Worm (Caenorhabditis elegans) whole organism, L2 larva: ENCODE measurements around the gene nfki-1.

Source experiments
- C34F6.9 ChIP-seq: fragments of 150-350 bp; optimal IDR thresholded peaks from 2 replicates; lab custom pipeline; 2014; ENCODE audit warnings: missing biosample characterization, missing genetic modification characterization
- F13H6.1 ChIP-seq: sonication (generic microtip); optimal IDR thresholded peaks from 2 replicates; lab custom pipeline; 2016; ENCODE audit warnings: missing genetic modification characterization, missing compliant biosample characterization
- Y55F3AM.14 ChIP-seq: fragments of 200-800 bp; sonication (Bioruptor generic); optimal IDR thresholded peaks from 2 replicates; lab custom pipeline; 2018; ENCODE audit warnings: mild to moderate bottlenecking, missing genetic modification characterization, missing compliant biosample characterization
- ZK546.5 ChIP-seq: sonication (generic microtip); optimal IDR thresholded peaks from 2 replicates; lab custom pipeline; 2017; ENCODE audit warnings: missing biosample characterization, missing genetic modification characterization
- alr-1 ChIP-seq: fragments of 150-350 bp; optimal IDR thresholded peaks from 2 replicates; lab custom pipeline; 2014; ENCODE audit warnings: missing biosample characterization, missing genetic modification characterization
- aly-2 ChIP-seq: fragments of 150-350 bp; optimal IDR thresholded peaks from 2 replicates; lab custom pipeline; 2014; ENCODE audit warnings: missing biosample characterization, missing genetic modification characterization
- blmp-1 ChIP-seq: sonication (generic microtip); optimal IDR thresholded peaks from 2 replicates; lab custom pipeline; 2017; ENCODE audit warnings: missing genetic modification characterization, mild to moderate bottlenecking, missing compliant biosample characterization, antibody characterized with exemption, moderate library complexity; ENCODE audit not compliant: insufficient read depth
- ceh-16 ChIP-seq: fragments of 150-350 bp; optimal IDR thresholded peaks from 2 replicates; lab custom pipeline; 2014; ENCODE audit warnings: missing biosample characterization, missing genetic modification characterization
- ceh-82 ChIP-seq: fragments of 150-350 bp; optimal IDR thresholded peaks from 2 replicates; lab custom pipeline; 2014; ENCODE audit warnings: missing biosample characterization, missing genetic modification characterization
- crh-2 ChIP-seq: sonication (generic microtip); optimal IDR thresholded peaks from 2 replicates; lab custom pipeline; 2017; ENCODE audit warnings: missing biosample characterization, missing genetic modification characterization
- dmd-4 ChIP-seq: sonication (generic microtip); optimal IDR thresholded peaks from 2 replicates; lab custom pipeline; 2017; ENCODE audit warnings: missing biosample characterization, missing genetic modification characterization
- egl-27 ChIP-seq: sonication (generic microtip); optimal IDR thresholded peaks from 3 replicates; lab custom pipeline; 2017; ENCODE audit warnings: missing biosample characterization, missing genetic modification reagents, missing genetic modification characterization
- elt-1 ChIP-seq: fragments of 150-350 bp; optimal IDR thresholded peaks from 2 replicates; lab custom pipeline; 2014; ENCODE audit warnings: missing biosample characterization, missing genetic modification characterization
- elt-3 ChIP-seq: sonication (generic microtip); optimal IDR thresholded peaks from 2 replicates; lab custom pipeline; 2017; ENCODE audit warnings: missing biosample characterization, missing genetic modification characterization
- fos-1 ChIP-seq: fragments of 150-350 bp; optimal IDR thresholded peaks from 2 replicates; lab custom pipeline; 2014; ENCODE audit warnings: missing biosample characterization, missing genetic modification characterization
- lin-11 ChIP-seq: fragments of 150-350 bp; sonication (generic microtip); optimal IDR thresholded peaks from 2 replicates; lab custom pipeline; 2014; ENCODE audit warnings: missing biosample characterization, missing genetic modification characterization, inconsistent platforms, mixed read lengths
- lin-13 ChIP-seq: fragments of 150-350 bp; optimal IDR thresholded peaks from 2 replicates; lab custom pipeline; 2014; ENCODE audit warnings: missing biosample characterization, missing genetic modification reagents, missing genetic modification characterization
- lin-39 ChIP-seq: fragments of 150-350 bp; optimal IDR thresholded peaks from 2 replicates; lab custom pipeline; 2014; ENCODE audit warnings: missing biosample characterization, missing genetic modification reagents, missing genetic modification characterization
- lsy-2 ChIP-seq, 2 experiments: fragments of 150-350 bp in 1 of 2; sonication (generic microtip) in 1 of 2; optimal IDR thresholded peaks; 2 replicates each; lab custom pipeline; 2014 to 2017; ENCODE audit warnings: missing biosample characterization in 2 of 2, missing genetic modification characterization in 2 of 2
- mbf-1 ChIP-seq: sonication (generic microtip); optimal IDR thresholded peaks from 2 replicates; lab custom pipeline; 2017; ENCODE audit warnings: missing biosample characterization, missing genetic modification characterization
- mdl-1 ChIP-seq, 2 experiments: fragments of 150-350 bp in 1 of 2; sonication (generic microtip) in 1 of 2; optimal IDR thresholded peaks; 2 replicates each; lab custom pipeline; 2017; ENCODE audit warnings: missing biosample characterization in 2 of 2, missing genetic modification characterization in 2 of 2
- nhr-11 ChIP-seq: fragments of 150-350 bp; optimal IDR thresholded peaks from 2 replicates; lab custom pipeline; 2014; ENCODE audit warnings: missing biosample characterization, missing genetic modification characterization
- nhr-12 ChIP-seq: fragments of 150-350 bp; optimal IDR thresholded peaks from 2 replicates; lab custom pipeline; 2014; ENCODE audit warnings: missing biosample characterization, missing genetic modification characterization
- nhr-129 ChIP-seq: fragments of 150-350 bp; optimal IDR thresholded peaks from 2 replicates; lab custom pipeline; 2014; ENCODE audit warnings: missing biosample characterization, missing genetic modification characterization
- nhr-21 ChIP-seq: fragments of 150-350 bp; optimal IDR thresholded peaks from 2 replicates; lab custom pipeline; 2014; ENCODE audit warnings: missing biosample characterization, missing genetic modification characterization
- nhr-23 ChIP-seq: fragments of 150-350 bp; optimal IDR thresholded peaks from 2 replicates; lab custom pipeline; 2014; ENCODE audit warnings: missing biosample characterization, missing genetic modification reagents, missing genetic modification characterization
- nhr-25 ChIP-seq: fragments of 150-350 bp; sonication (generic microtip); optimal IDR thresholded peaks from 3 replicates; lab custom pipeline; 2014; ENCODE audit warnings: missing biosample characterization, missing genetic modification characterization
- nhr-6 ChIP-seq: fragments of 150-350 bp; optimal IDR thresholded peaks from 2 replicates; lab custom pipeline; 2014; ENCODE audit warnings: missing biosample characterization, missing genetic modification characterization
- nhr-77 ChIP-seq: fragments of 150-350 bp; optimal IDR thresholded peaks from 2 replicates; lab custom pipeline; 2014; ENCODE audit warnings: missing biosample characterization, missing genetic modification characterization
- peb-1 ChIP-seq: fragments of 150-350 bp; optimal IDR thresholded peaks from 2 replicates; lab custom pipeline; 2014; ENCODE audit warnings: missing biosample characterization, missing genetic modification characterization
- sem-4 ChIP-seq: fragments of 150-350 bp; optimal IDR thresholded peaks from 2 replicates; lab custom pipeline; 2014; ENCODE audit warnings: missing biosample characterization, missing genetic modification reagents, missing genetic modification characterization
- skn-1 ChIP-seq: sonication (generic microtip); optimal IDR thresholded peaks from 2 replicates; lab custom pipeline; 2017; ENCODE audit warnings: missing biosample characterization, missing genetic modification characterization
- sma-3 ChIP-seq: sonication (generic microtip); optimal IDR thresholded peaks from 2 replicates; lab custom pipeline; 2016; ENCODE audit warnings: missing genetic modification reagents, missing genetic modification characterization, missing compliant biosample characterization
- sma-9 ChIP-seq, 2 experiments: fragments of 150-350 bp in 1 of 2; sonication (generic microtip) in 1 of 2; optimal IDR thresholded peaks; 2 replicates each; lab custom pipeline; 2014 to 2016; ENCODE audit warnings: missing genetic modification characterization in 2 of 2, mild to moderate bottlenecking in 1 of 2, missing biosample characterization in 1 of 2, missing compliant biosample characterization in 1 of 2, missing genetic modification reagents in 1 of 2, moderate library complexity in 1 of 2
- snpc-4 ChIP-seq: fragments of 150-350 bp; optimal IDR thresholded peaks from 2 replicates; lab custom pipeline; 2014; ENCODE audit warnings: missing biosample characterization, missing genetic modification characterization
- unc-55 ChIP-seq: fragments of 150-350 bp; sonication (generic microtip); optimal IDR thresholded peaks from 3 replicates; lab custom pipeline; 2014; ENCODE audit warnings: missing biosample characterization, missing genetic modification reagents, missing genetic modification characterization
- unc-62 ChIP-seq: fragments of 150-350 bp; optimal IDR thresholded peaks from 2 replicates; lab custom pipeline; 2014; ENCODE audit warnings: missing biosample characterization, missing genetic modification reagents, missing genetic modification characterization
- zag-1 ChIP-seq: fragments of 150-350 bp; optimal IDR thresholded peaks from 2 replicates; lab custom pipeline; 2014; ENCODE audit warnings: missing biosample characterization, missing genetic modification characterization
- ztf-1 ChIP-seq: fragments of 200-800 bp; sonication (Bioruptor generic); conservative IDR thresholded peaks from 2 replicates; pipeline ENCODE4 v1.3.6; 2022; ENCODE audit warnings: missing genetic modification characterization, missing compliant biosample characterization
- ztf-11 ChIP-seq: sonication (generic microtip); optimal IDR thresholded peaks from 2 replicates; lab custom pipeline; 2017; ENCODE audit warnings: missing biosample characterization, missing genetic modification characterization
- ztf-4 ChIP-seq: fragments of 150-350 bp; optimal IDR thresholded peaks from 2 replicates; lab custom pipeline; 2014; ENCODE audit warnings: missing biosample characterization, missing genetic modification characterization

nfki-1 gene

ce11 chrX:15321791-15322190 is 33.2 kb upstream of the nfki-1 start:
- TF ChIP-seq ztf-11 (tag; lab: Kevin White, UChicago): no peak
- TF ChIP-seq mdl-1 (tag; optimal IDR thresholded peaks at IDR 0.05; lab: Kevin White, UChicago): no peak
- TF ChIP-seq unc-62 (GFP tag; lab: Kevin White, UChicago): no peak
- no peak for TF ChIP-seq ceh-82 (tag; lab: Kevin White, UChicago)
- TF ChIP-seq nhr-21: no peak
- no peak for TF ChIP-seq lsy-2 (tag; optimal IDR thresholded peaks at IDR 0.05; lab: Kevin White, UChicago)
- no peak for TF ChIP-seq crh-2 (tag; lab: Kevin White, UChicago)
- TF ChIP-seq egl-27: no peak
- TF ChIP-seq lin-13: no peak
- TF ChIP-seq fos-1 (tag; lab: Kevin White, UChicago): no peak
- TF ChIP-seq blmp-1 (tag; lab: Kevin White, UChicago): no peak
- TF ChIP-seq, all 48 proteins: peak for 0

ce11 chrX:15325709-15326108 is 29.3 kb upstream of the nfki-1 start, which contains the start of gene Y15E3A.3:
Y15E3A.3 (minus strand) TSS chrX:15325809.
- no peak for TF ChIP-seq unc-55 (GFP tag; lab: Kevin White, UChicago)
- TF ChIP-seq aly-2 (tag; lab: Kevin White, UChicago): no peak
- no peak for TF ChIP-seq lin-11 (tag; lab: Kevin White, UChicago)
- no peak for TF ChIP-seq Y55F3AM.14 (GFP tag; lab: Kevin White, UChicago)
- TF ChIP-seq nhr-21: no peak
- no peak for TF ChIP-seq F13H6.1
- no peak for TF ChIP-seq alr-1 (tag; lab: Kevin White, UChicago)
- no peak for TF ChIP-seq elt-1 (tag; lab: Kevin White, UChicago)

- peak; percentile 78 for TF ChIP-seq ceh-16 (tag; lab: Kevin White, UChicago)
- no peak for TF ChIP-seq ZK546.5 (tag; lab: Kevin White, UChicago)
- peak; percentile 51 for TF ChIP-seq blmp-1 (tag; lab: Kevin White, UChicago)
- no peak for TF ChIP-seq ztf-1 (GFP tag; lab: Robert Waterston, UW)
- TF ChIP-seq peb-1 (tag; lab: Kevin White, UChicago): no peak
- no peak for TF ChIP-seq elt-1 (tag; lab: Kevin White, UChicago)
- no peak for TF ChIP-seq egl-27
- no peak for TF ChIP-seq dmd-4
- TF ChIP-seq sma-3 (GFP tag; lab: Kevin White, UChicago): peak; percentile 32
- TF ChIP-seq aly-2 (tag; lab: Kevin White, UChicago): no peak
- no peak for TF ChIP-seq ztf-11 (tag; lab: Kevin White, UChicago)
- TF ChIP-seq crh-2 (tag; lab: Kevin White, UChicago): peak; percentile 42
- TF ChIP-seq lin-39 (tag; lab: Kevin White, UChicago): no peak
- TF ChIP-seq ztf-4 (tag; lab: Kevin White, UChicago): no peak
- TF ChIP-seq C34F6.9 (tag; lab: Kevin White, UChicago): no peak
- TF ChIP-seq nhr-25 (tag; lab: Kevin White, UChicago): peak; percentile 81
- TF ChIP-seq nhr-23 (tag; lab: Kevin White, UChicago): peak; percentile 10
- no peak for TF ChIP-seq lin-13
- no peak for TF ChIP-seq nhr-77 (tag; lab: Kevin White, UChicago)
- no peak for TF ChIP-seq skn-1 (tag; lab: Kevin White, UChicago)
- no peak for TF ChIP-seq alr-1 (tag; lab: Kevin White, UChicago)
- no peak for TF ChIP-seq mdl-1 (tag; optimal IDR thresholded peaks at IDR 0.05; lab: Kevin White, UChicago)
- TF ChIP-seq mbf-1: no peak
- TF ChIP-seq nhr-11 (tag; lab: Kevin White, UChicago): no peak
- TF ChIP-seq snpc-4 (tag; lab: Kevin White, UChicago): no peak
- no peak for TF ChIP-seq zag-1
- TF ChIP-seq unc-62 (GFP tag; lab: Kevin White, UChicago): no peak
- TF ChIP-seq lsy-2 (tag; optimal IDR thresholded peaks at IDR 0.05; lab: Kevin White, UChicago): no peak
- no peak for TF ChIP-seq fos-1 (tag; lab: Kevin White, UChicago)
- TF ChIP-seq sma-9 (GFP tag; optimal IDR thresholded peaks at IDR 0.05; lab: Kevin White, UChicago): peak; percentile 69
- TF ChIP-seq sma-9 (tag; optimal IDR thresholded peaks at IDR 0.05; lab: Kevin White, UChicago): no peak
- no peak for TF ChIP-seq elt-3 (tag; lab: Kevin White, UChicago)
- TF ChIP-seq nhr-129 (tag; lab: Kevin White, UChicago): no peak
- TF ChIP-seq nhr-21: no peak
- TF ChIP-seq nhr-6 (tag; lab: Kevin White, UChicago): peak; percentile 7
- TF ChIP-seq nhr-12 (tag; lab: Kevin White, UChicago): no peak
- no peak for TF ChIP-seq lin-11 (tag; lab: Kevin White, UChicago)
- no peak for TF ChIP-seq sem-4 (tag; lab: Kevin White, UChicago)
Observed at ce11 chrX:15327238-15327637, 27.8 kb upstream of the nfki-1 start.
